Worm (Caenorhabditis elegans) whole organism, young adult: Measurements from ENCODE around the gene ift-74.

ENCODE experiments used
- F10E7.11 ChIP-seq: sonication (generic microtip); optimal IDR thresholded peaks from 2 replicates; lab custom pipeline; 2017; ENCODE audit warnings: mild to moderate bottlenecking, missing genetic modification characterization, moderate library complexity, missing compliant biosample characterization
- F22D6.2 ChIP-seq: sonication (generic microtip); optimal IDR thresholded peaks from 2 replicates; lab custom pipeline; 2016; ENCODE audit warnings: mild to moderate bottlenecking, missing genetic modification characterization, missing compliant biosample characterization
- T26A5.8 ChIP-seq: sonication (generic microtip); optimal IDR thresholded peaks from 2 replicates; lab custom pipeline; 2016; ENCODE audit warnings: missing genetic modification characterization, missing compliant biosample characterization
- Y53F4B.3 ChIP-seq: fragments of 200-800 bp; sonication (Bioruptor generic); IDR thresholded peaks from 2 replicates; pipeline ENCODE4 v1.3.6; 2022; ENCODE audit warnings: missing genetic modification reagents, missing genetic modification characterization, missing compliant biosample characterization
- Y56A3A.18 ChIP-seq: fragments of 200-800 bp; sonication (Bioruptor generic); IDR thresholded peaks from 2 replicates; pipeline ENCODE4 v1.3.6; 2022; ENCODE audit warnings: missing genetic modification reagents, missing genetic modification characterization, missing compliant biosample characterization
- dpl-1 ChIP-seq: fragments of 150-350 bp; optimal IDR thresholded peaks from 2 replicates; lab custom pipeline; 2014; ENCODE audit warnings: missing biosample characterization, missing genetic modification reagents, missing genetic modification characterization
- gei-17 ChIP-seq: fragments of 200-800 bp; sonication (Bioruptor generic); optimal IDR thresholded peaks from 2 replicates; lab custom pipeline; 2018; ENCODE audit warnings: mild to moderate bottlenecking, missing genetic modification characterization, missing compliant biosample characterization
- let-526 ChIP-seq: fragments of 200-800 bp; sonication (Bioruptor generic); IDR thresholded peaks from 2 replicates; pipeline ENCODE4 v1.3.6; 2022; ENCODE audit warnings: missing genetic modification reagents, missing genetic modification characterization, missing compliant biosample characterization
- nhr-179 ChIP-seq: sonication (generic microtip); optimal IDR thresholded peaks from 2 replicates; lab custom pipeline; 2016; ENCODE audit warnings: mild to moderate bottlenecking, missing genetic modification characterization, missing compliant biosample characterization
- pha-4 ChIP-seq: fragments of 150-350 bp; sonication (generic microtip); optimal IDR thresholded peaks from 2 replicates; lab custom pipeline; 2014; ENCODE audit warnings: missing biosample characterization, missing genetic modification reagents, missing genetic modification characterization
- rcor-1 ChIP-seq: fragments of 200-800 bp; sonication (Bioruptor generic); IDR thresholded peaks from 2 replicates; pipeline ENCODE4 v1.3.6; 2022; ENCODE audit warnings: missing genetic modification reagents, missing genetic modification characterization, missing compliant biosample characterization
- rpc-1 ChIP-seq, 2 experiments: fragments of 150-350 bp in 1 of 2; sonication (generic microtip) in 1 of 2; optimal IDR thresholded peaks; 2 replicates each; lab custom pipeline; 2014 to 2018; ENCODE audit warnings: missing biosample characterization in 1 of 2, missing genetic modification characterization in 1 of 2, missing genetic modification reagents in 1 of 2, missing genotype in 1 of 2
- unc-130 ChIP-seq: sonication (generic microtip); optimal IDR thresholded peaks from 2 replicates; lab custom pipeline; 2016; ENCODE audit warnings: missing genetic modification reagents, missing genetic modification characterization, missing compliant biosample characterization

DNA sequence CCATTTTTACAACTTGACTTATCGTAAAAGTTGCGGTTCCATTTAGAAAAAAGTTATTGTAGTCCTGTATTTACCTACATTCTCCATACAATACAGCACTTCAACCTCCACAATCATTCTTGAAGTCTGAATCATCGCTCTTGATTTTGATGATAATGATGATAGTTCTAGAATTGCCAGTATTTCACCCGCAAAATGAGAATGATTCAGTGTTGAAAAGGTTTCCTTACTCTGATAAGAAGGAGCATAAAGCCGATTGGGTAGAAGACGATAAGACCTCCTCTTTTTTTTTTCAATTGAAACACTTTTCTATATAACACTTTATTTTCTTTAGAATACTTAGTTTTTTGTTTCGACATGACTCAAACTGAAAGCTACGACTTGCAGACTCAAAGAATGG lies 49.0 kb upstream of the ift-74 start, which contains the start of gene T19D12.4:
- TF ChIP-seq gei-17 (GFP tag; lab: Kevin White, UChicago): no peak
- TF ChIP-seq F10E7.11 (tag; lab: Kevin White, UChicago): no peak
- no peak for TF ChIP-seq Y53F4B.3 (GFP tag; lab: Robert Waterston, UW)
- TF ChIP-seq rcor-1: no peak
- no peak for TF ChIP-seq Y56A3A.18 (GFP tag; lab: Robert Waterston, UW)
- no peak for TF ChIP-seq T26A5.8 (tag; lab: Kevin White, UChicago)
- no peak for TF ChIP-seq unc-130
- no peak for TF ChIP-seq let-526 (GFP tag; lab: Robert Waterston, UW)
- no peak for TF ChIP-seq pha-4 (tag; lab: Kevin White, UChicago)
- TF ChIP-seq nhr-179 (tag; lab: Kevin White, UChicago): no peak
- TF ChIP-seq F22D6.2 (tag; lab: Kevin White, UChicago): no peak
- TF ChIP-seq dpl-1 (GFP tag; lab: Kevin White, UChicago): no peak
- TF ChIP-seq rpc-1 (optimal IDR thresholded peaks at IDR 0.05; lab: Kevin White, UChicago): no peak
- TF ChIP-seq rpc-1 (tag; optimal IDR thresholded peaks at IDR 0.05; lab: Kevin White, UChicago): no peak
